Fruit fly (Drosophila melanogaster) ovary, adult (tissue): ENCODE measurements around the gene lectin-21Cb.

Experiments
- CG17801 ChIP-seq: fragments of 200-800 bp; optimal IDR thresholded peaks from 2 replicates; lab custom pipeline; 2019; ENCODE audit warnings: missing biosample characterization, mild to moderate bottlenecking, missing genetic modification characterization, moderate library complexity; ENCODE audit not compliant: partially characterized antibody

The lectin-21Cb gene

DNA sequence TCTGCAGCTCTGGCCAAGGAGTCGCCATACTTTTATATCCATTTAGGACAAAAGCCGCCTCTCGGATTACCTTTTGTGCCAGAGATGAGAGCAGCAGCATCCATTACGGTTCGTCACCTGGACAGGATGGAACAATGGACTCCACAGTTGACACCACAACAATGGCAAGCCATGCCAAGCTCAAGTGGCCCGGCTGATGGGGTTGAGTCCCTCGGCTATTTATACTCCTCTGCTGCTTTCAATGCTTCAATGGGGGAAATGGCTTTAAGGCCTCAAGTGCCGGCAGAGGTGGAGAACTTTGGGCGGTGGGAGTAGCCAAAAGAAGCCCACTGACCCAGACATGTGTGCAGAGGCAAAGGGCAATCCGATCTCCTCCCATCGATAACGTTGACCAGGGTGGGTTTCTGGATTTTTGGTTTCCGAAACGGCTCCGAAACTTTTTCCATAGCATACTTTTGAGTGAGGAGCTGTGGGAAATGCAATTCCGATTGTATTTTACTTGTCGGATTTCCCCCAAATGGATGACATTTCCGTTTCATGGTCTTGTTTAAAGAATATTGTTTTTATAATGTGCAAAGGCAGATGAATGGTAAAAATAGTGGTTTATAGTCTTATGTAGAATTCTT, 44.3 kb downstream of the lectin-21Cb start, which contains the start of gene Ptth:
TSS of gene Ptth (minus strand) at position 338 of the 626 bp plus-strand sequence.
- no peak for TF ChIP-seq CG17801

DNA sequence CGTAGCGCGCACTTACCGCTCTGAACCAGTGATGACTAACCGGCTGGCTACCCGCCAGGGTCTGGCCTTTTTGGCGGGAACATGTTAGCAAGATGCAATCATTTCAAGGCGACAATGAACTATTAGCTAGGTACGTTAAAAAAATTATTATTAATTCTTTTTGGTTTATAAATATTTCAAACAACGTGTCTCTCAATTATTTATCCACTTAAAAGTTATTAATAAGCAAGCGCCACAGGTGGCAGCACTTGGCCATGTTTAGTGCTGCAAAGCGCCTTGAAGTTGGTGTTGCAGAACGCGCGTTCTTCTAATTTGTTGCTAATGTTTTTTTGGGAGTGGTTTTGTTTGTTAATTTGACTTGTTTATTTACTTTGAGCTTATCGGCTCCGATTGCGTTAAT, 46.8 kb downstream of the lectin-21Cb start, which contains the start of the genes Ipk2 and cold:
TSS of gene Ipk2 (minus strand) at position 39 of the 400 bp plus-strand sequence.
TSS of gene cold (plus strand) at position 66 of the 400 bp plus-strand sequence.
- peak; percentile 81 for TF ChIP-seq CG17801
